Fruit fly (Drosophila melanogaster) whole organism, prepupa: ENCODE data around the gene CG42258.

ENCODE experiments used
- Blimp-1 ChIP-seq: fragments of 200-800 bp; sonication (Bioruptor generic); optimal IDR thresholded peaks from 3 replicates; lab custom pipeline; 2017; ENCODE audit warnings: missing biosample characterization, missing genetic modification characterization, mild to moderate bottlenecking, moderate library complexity, missing genetic modification reagents
- CG10631 ChIP-seq: fragments of 200-800 bp; sonication (Bioruptor generic); optimal IDR thresholded peaks from 2 replicates; lab custom pipeline; 2016; ENCODE audit warnings: missing biosample characterization, missing genetic modification characterization
- CG10669 ChIP-seq: fragments of 200-800 bp; sonication (Bioruptor generic); optimal IDR thresholded peaks from 3 replicates; lab custom pipeline; 2018; ENCODE audit warnings: missing biosample characterization, mild to moderate bottlenecking, missing genetic modification characterization, moderate library complexity
- CG11294 ChIP-seq: fragments of 200-800 bp; sonication (Bioruptor generic); IDR thresholded peaks from 2 replicates; pipeline ENCODE4 v1.3.6; 2022; ENCODE audit warnings: missing biosample characterization, missing genetic modification characterization
- CG15336 ChIP-seq: fragments of 200-800 bp; sonication (Bioruptor generic); IDR thresholded peaks from 2 replicates; pipeline ENCODE4 v1.3.6; 2022; ENCODE audit warnings: missing biosample characterization, missing genetic modification characterization
- CG1621 ChIP-seq: fragments of 200-800 bp; sonication (Bioruptor generic); optimal IDR thresholded peaks from 3 replicates; lab custom pipeline; 2018; ENCODE audit warnings: missing biosample characterization, mild to moderate bottlenecking, missing genetic modification characterization
- CG16779 ChIP-seq: fragments of 200-800 bp; sonication (Bioruptor generic); optimal IDR thresholded peaks from 3 replicates; lab custom pipeline; 2017; ENCODE audit warnings: missing biosample characterization, mild to moderate bottlenecking, missing genetic modification characterization
- CG3032 ChIP-seq: fragments of 200-800 bp; optimal IDR thresholded peaks from 2 replicates; lab custom pipeline; 2019; ENCODE audit warnings: missing biosample characterization, mild to moderate bottlenecking, missing genetic modification characterization, moderate library complexity
- CG31627 ChIP-seq: fragments of 200-800 bp; sonication (Bioruptor generic); optimal IDR thresholded peaks from 3 replicates; lab custom pipeline; 2016; ENCODE audit warnings: missing biosample characterization, missing genetic modification characterization
- CG32006 ChIP-seq: fragments of 200-800 bp; sonication (Bioruptor generic); optimal IDR thresholded peaks from 3 replicates; lab custom pipeline; 2017; ENCODE audit warnings: missing biosample characterization, mild to moderate bottlenecking, missing genetic modification characterization
- CG4318 ChIP-seq: fragments of 200-800 bp; sonication (Bioruptor generic); optimal IDR thresholded peaks from 3 replicates; lab custom pipeline; 2017; ENCODE audit warnings: missing biosample characterization, mild to moderate bottlenecking, missing genetic modification characterization
- CG6163 ChIP-seq: fragments of 200-800 bp; sonication (Bioruptor generic); IDR thresholded peaks from 3 replicates; pipeline ENCODE4 v1.3.6; 2022; ENCODE audit warnings: missing biosample characterization, missing genetic modification characterization
- CG6276 ChIP-seq: fragments of 200-800 bp; sonication (Bioruptor generic); optimal IDR thresholded peaks from 2 replicates; lab custom pipeline; 2017; ENCODE audit warnings: missing biosample characterization, mild to moderate bottlenecking, missing genetic modification characterization
- CG6792 ChIP-seq: fragments of 200-800 bp; sonication (Bioruptor generic); optimal IDR thresholded peaks from 3 replicates; lab custom pipeline; 2016; ENCODE audit warnings: missing biosample characterization, missing genetic modification characterization
- CG6808 ChIP-seq: fragments of 200-800 bp; sonication (Bioruptor generic); optimal IDR thresholded peaks from 3 replicates; lab custom pipeline; 2017; ENCODE audit warnings: missing biosample characterization, missing genetic modification characterization, mild to moderate bottlenecking, moderate library complexity, missing genetic modification reagents
- CG6854 ChIP-seq: fragments of 200-800 bp; sonication (Bioruptor generic); optimal IDR thresholded peaks from 2 replicates; lab custom pipeline; 2017; ENCODE audit warnings: missing biosample characterization, mild to moderate bottlenecking, missing genetic modification characterization
- CG7368 ChIP-seq: fragments of 200-800 bp; sonication (Bioruptor generic); optimal IDR thresholded peaks from 3 replicates; lab custom pipeline; 2016; ENCODE audit warnings: missing biosample characterization, missing genetic modification characterization
- CG8119 ChIP-seq: fragments of 200-800 bp; sonication (Bioruptor generic); IDR thresholded peaks from 3 replicates; pipeline ENCODE4 v1.3.6; 2022; ENCODE audit warnings: missing biosample characterization, missing genetic modification characterization
- CG8319 ChIP-seq: fragments of 200-800 bp; sonication (Bioruptor generic); optimal IDR thresholded peaks from 3 replicates; lab custom pipeline; 2016; ENCODE audit warnings: missing biosample characterization, missing genetic modification characterization
- CG8632 ChIP-seq: fragments of 200-800 bp; sonication (Bioruptor generic); optimal IDR thresholded peaks from 3 replicates; lab custom pipeline; 2016; ENCODE audit warnings: missing biosample characterization, missing genetic modification characterization
- Eip75B ChIP-seq: fragments of 200-800 bp; sonication (Bioruptor generic); optimal IDR thresholded peaks from 3 replicates; lab custom pipeline; 2016; ENCODE audit warnings: missing biosample characterization, missing genetic modification characterization
- Eip78C ChIP-seq: fragments of 200-800 bp; sonication (Bioruptor generic); peaks from one replicate; lab custom pipeline; 2016; ENCODE audit warnings: missing biosample characterization, missing genetic modification characterization
- Eip93F ChIP-seq: fragments of 200-800 bp; sonication (Bioruptor generic); optimal IDR thresholded peaks from 2 replicates; lab custom pipeline; 2016; ENCODE audit warnings: missing biosample characterization, mild to moderate bottlenecking, missing genetic modification characterization
- Ets21C ChIP-seq: fragments of 200-800 bp; sonication (Bioruptor generic); optimal IDR thresholded peaks from 3 replicates; lab custom pipeline; 2016; ENCODE audit warnings: missing biosample characterization, missing genetic modification characterization
- Gug ChIP-seq: fragments of 200-800 bp; sonication (Bioruptor generic); IDR thresholded peaks from 2 replicates; pipeline ENCODE4 v1.3.6; 2022; ENCODE audit warnings: missing biosample characterization, missing genetic modification characterization
- Hr38 ChIP-seq: sonication (Bioruptor generic); optimal IDR thresholded peaks from 2 replicates; lab custom pipeline; 2016; ENCODE audit warnings: missing biosample characterization, missing genetic modification characterization
- Hr39 ChIP-seq: fragments of 200-800 bp; sonication (Bioruptor generic); optimal IDR thresholded peaks from 2 replicates; lab custom pipeline; 2016; ENCODE audit warnings: missing biosample characterization, missing genetic modification characterization
- Hr4 ChIP-seq: fragments of 200-800 bp; sonication (Bioruptor generic); optimal IDR thresholded peaks from 3 replicates; lab custom pipeline; 2016; ENCODE audit warnings: missing biosample characterization, missing genetic modification characterization
- Lpt ChIP-seq: fragments of 200-800 bp; sonication (Bioruptor generic); optimal IDR thresholded peaks from 3 replicates; lab custom pipeline; 2016; ENCODE audit warnings: missing biosample characterization, missing genetic modification characterization
- Met ChIP-seq: fragments of 200-800 bp; sonication (Bioruptor generic); optimal IDR thresholded peaks from 3 replicates; lab custom pipeline; 2016; ENCODE audit warnings: missing biosample characterization, missing genetic modification characterization
- OdsH ChIP-seq: fragments of 200-800 bp; sonication (Bioruptor generic); optimal IDR thresholded peaks from 3 replicates; lab custom pipeline; 2016; ENCODE audit warnings: missing biosample characterization, missing genetic modification characterization
- Smox ChIP-seq: fragments of 200-800 bp; sonication (Bioruptor generic); optimal IDR thresholded peaks from 3 replicates; lab custom pipeline; 2016; ENCODE audit warnings: missing biosample characterization, missing genetic modification characterization
- Sox102F ChIP-seq: fragments of 200-800 bp; sonication (Bioruptor generic); optimal IDR thresholded peaks from 2 replicates; lab custom pipeline; 2016; ENCODE audit warnings: missing biosample characterization, mild to moderate bottlenecking, missing genetic modification characterization
- Sox14 ChIP-seq: fragments of 200-800 bp; sonication (Bioruptor generic); optimal IDR thresholded peaks from 3 replicates; lab custom pipeline; 2016; ENCODE audit warnings: missing biosample characterization, missing genetic modification characterization
- achi ChIP-seq: fragments of 200-800 bp; sonication (Bioruptor generic); optimal IDR thresholded peaks from 3 replicates; lab custom pipeline; 2016; ENCODE audit warnings: missing biosample characterization, missing genetic modification characterization
- acj6 ChIP-seq: fragments of 200-800 bp; sonication (Bioruptor generic); optimal IDR thresholded peaks from 3 replicates; lab custom pipeline; 2016; ENCODE audit warnings: missing biosample characterization, missing genetic modification characterization
- cyc ChIP-seq: fragments of 200-800 bp; sonication (Bioruptor generic); optimal IDR thresholded peaks from 3 replicates; lab custom pipeline; 2016; ENCODE audit warnings: missing biosample characterization, missing genetic modification characterization
- esn ChIP-seq: fragments of 200-800 bp; sonication (Bioruptor generic); optimal IDR thresholded peaks from 2 replicates; lab custom pipeline; 2016; ENCODE audit warnings: missing biosample characterization, mild to moderate bottlenecking, missing genetic modification characterization, moderate library complexity
- fd85E ChIP-seq: fragments of 200-800 bp; sonication (Bioruptor generic); optimal IDR thresholded peaks from 3 replicates; lab custom pipeline; 2016; ENCODE audit warnings: missing biosample characterization, missing genetic modification characterization
- lz ChIP-seq: fragments of 200-800 bp; sonication (Bioruptor generic); optimal IDR thresholded peaks from 3 replicates; lab custom pipeline; 2016; ENCODE audit warnings: missing biosample characterization, missing genetic modification characterization
- net ChIP-seq: fragments of 200-800 bp; sonication (Bioruptor generic); optimal IDR thresholded peaks from 3 replicates; lab custom pipeline; 2016; ENCODE audit warnings: missing biosample characterization, missing genetic modification characterization
- pdm3 ChIP-seq: fragments of 200-800 bp; sonication (Bioruptor generic); optimal IDR thresholded peaks from 3 replicates; lab custom pipeline; 2016; ENCODE audit warnings: missing biosample characterization, missing genetic modification characterization
- salr ChIP-seq, 2 experiments: fragments of 200-800 bp; sonication (Bioruptor generic); optimal IDR thresholded peaks; 3 replicates each; lab custom pipeline; 2016 to 2018; ENCODE audit warnings: missing biosample characterization in 2 of 2, missing genetic modification characterization in 2 of 2, mild to moderate bottlenecking in 1 of 2
- spab ChIP-seq: fragments of 200-800 bp; sonication (Bioruptor generic); optimal IDR thresholded peaks from 2 replicates; lab custom pipeline; 2017; ENCODE audit warnings: missing biosample characterization, mild to moderate bottlenecking, missing genetic modification characterization, missing genetic modification reagents
- ss ChIP-seq, 2 experiments: fragments of 200-800 bp; sonication (Bioruptor generic); optimal IDR thresholded peaks; 2 replicates in 1 of 2; 3 replicates in 1 of 2; lab custom pipeline; 2017 to 2018; ENCODE audit warnings: mild to moderate bottlenecking in 2 of 2, missing biosample characterization in 2 of 2, missing genetic modification characterization in 2 of 2, moderate library complexity in 1 of 2
- vri ChIP-seq: fragments of 200-800 bp; sonication (Bioruptor generic); optimal IDR thresholded peaks from 3 replicates; lab custom pipeline; 2016; ENCODE audit warnings: missing biosample characterization, mild to moderate bottlenecking, missing genetic modification characterization

The CG42258 gene

dm6 chrX:12507589-12507988 is 44.3 kb downstream of the CG42258 start (continued):
- TF ChIP-seq CG31627 (GFP tag; lab: Kevin White, UChicago): peak; percentile 42
- TF ChIP-seq Gug (GFP tag; lab: Robert Waterston, UW): peak; percentile 62
- peak; percentile 62 for TF ChIP-seq CG32006 (GFP tag; lab: Kevin White, UChicago)
- TF ChIP-seq Sox14: peak; percentile 45
- TF ChIP-seq Lpt: peak; percentile 15
- peak; percentile 38 for TF ChIP-seq net (GFP tag; lab: Kevin White, UChicago)
- TF ChIP-seq esn (GFP tag; lab: Kevin White, UChicago): peak; percentile 71
- TF ChIP-seq Hr39 (GFP tag; lab: Kevin White, UChicago): peak; percentile 29
- no peak for TF ChIP-seq fd85E (GFP tag; lab: Kevin White, UChicago)
- peak; percentile 75 for TF ChIP-seq acj6 (GFP tag; lab: Kevin White, UChicago)
- TF ChIP-seq Eip75B: peak; percentile 58
- TF ChIP-seq CG6854: no peak
- peak in 1 of 2 experiments; percentile 3 for TF ChIP-seq salr (GFP tag; optimal IDR thresholded peaks at IDR 0.05; lab: Kevin White, UChicago)
- TF ChIP-seq CG6163 (GFP tag; lab: Robert Waterston, UW): peak; percentile 78
- TF ChIP-seq Eip93F (GFP tag; lab: Kevin White, UChicago): no peak
- peak; percentile 64 for TF ChIP-seq achi (GFP tag; lab: Kevin White, UChicago)

DNA sequence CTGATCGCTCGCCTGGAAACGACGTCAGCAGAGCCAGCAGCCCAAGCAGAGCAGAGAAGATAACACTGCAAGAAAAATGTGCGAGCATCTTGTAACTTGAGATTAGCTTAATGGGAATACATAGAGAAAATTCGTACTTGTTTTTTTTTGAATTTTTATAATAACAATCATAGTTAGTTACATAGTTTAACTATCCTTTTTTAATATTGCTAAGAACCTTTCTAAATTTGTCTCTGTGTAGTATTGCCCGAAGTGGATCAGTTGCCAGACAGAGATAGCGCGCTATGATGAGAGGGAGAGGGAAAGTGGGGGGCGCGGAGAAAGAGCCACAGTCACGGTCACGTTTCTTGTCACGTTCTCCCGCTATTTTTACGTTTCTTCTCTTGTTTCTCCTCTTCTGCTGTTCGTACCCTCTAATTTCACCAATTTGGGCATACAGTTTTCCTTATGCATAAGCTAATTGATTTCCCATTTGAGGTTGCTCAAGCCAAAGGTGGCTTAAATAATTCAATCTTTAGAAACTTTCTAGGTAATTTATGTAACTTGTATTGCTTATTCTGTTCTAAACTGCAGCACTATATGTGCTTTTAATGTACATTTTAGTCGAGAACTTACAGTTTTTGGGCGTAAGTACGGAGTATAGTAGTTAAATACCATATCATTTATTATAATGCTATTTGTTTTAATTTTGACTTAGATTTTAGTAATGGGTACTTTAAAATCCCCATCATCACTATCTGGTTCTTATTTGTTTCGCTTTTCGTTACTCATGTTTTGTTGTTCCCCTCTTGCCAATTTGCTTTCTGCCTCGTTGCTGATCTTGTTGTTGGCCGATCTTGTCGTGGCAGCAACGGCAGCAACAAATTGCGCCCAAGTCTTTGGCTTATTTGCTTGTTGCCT is 47.7 kb downstream of the CG42258 start:
- TF ChIP-seq lz (GFP tag; lab: Kevin White, UChicago) (peak; percentile 94), CG6808 (peak; percentile 82), Hr38 (GFP tag; lab: Kevin White, UChicago) (no peak), CG11294 (GFP tag; lab: Robert Waterston, UW) (peak; percentile 80), CG6792 (GFP tag; lab: Kevin White, UChicago) (peak; percentile 92), CG1621 (tag; lab: Kevin White, UChicago) (peak; percentile 82), Hr4 (GFP tag; lab: Kevin White, UChicago) (peak; percentile 80), pdm3 (peak; percentile 91), CG10669 (GFP tag; lab: Kevin White, UChicago) (peak; percentile 80), Ets21C (GFP tag; lab: Kevin White, UChicago) (peak; percentile 86), Hr39 (GFP tag; lab: Kevin White, UChicago) (peak; percentile 94), cyc (GFP tag; lab: Kevin White, UChicago) (peak; percentile 94), CG8632 (GFP tag; lab: Kevin White, UChicago) (peak; percentile 89), Smox (peak; percentile 93), ss (GFP tag; optimal IDR thresholded peaks at IDR 0.05; lab: Kevin White, UChicago) (peak; percentile 83 to 88), Sox102F (GFP tag; lab: Kevin White, UChicago) (peak; percentile 91), CG15336 (GFP tag; lab: Robert Waterston, UW) (peak; percentile 86), CG32006 (GFP tag; lab: Kevin White, UChicago) (peak; percentile 86), Gug (GFP tag; lab: Robert Waterston, UW) (peak; percentile 88), Sox14 (peak; percentile 94), acj6 (GFP tag; lab: Kevin White, UChicago) (peak; percentile 94), CG3032 (tag; lab: Kevin White, UChicago) (peak; percentile 78), CG8119 (peak; percentile 89), CG8319 (GFP tag; lab: Kevin White, UChicago) (peak; percentile 86), CG6854 (peak; percentile 86), salr (GFP tag; optimal IDR thresholded peaks at IDR 0.05; lab: Kevin White, UChicago) (peak; percentile 80 to 83), Eip78C (peak; percentile 97), Blimp-1 (GFP tag; lab: Kevin White, UChicago) (peak; percentile 77), CG6276 (peak; percentile 79), vri (GFP tag; lab: Kevin White, UChicago) (peak; percentile 90), spab (GFP tag; lab: Kevin White, UChicago) (peak; percentile 77), Met (peak; percentile 95), CG4318 (GFP tag; lab: Kevin White, UChicago) (peak; percentile 69), CG7368 (GFP tag; lab: Kevin White, UChicago) (peak; percentile 81), net (GFP tag; lab: Kevin White, UChicago) (peak; percentile 87), OdsH (GFP tag; lab: Kevin White, UChicago) (peak; percentile 92), fd85E (GFP tag; lab: Kevin White, UChicago) (peak; percentile 70), esn (GFP tag; lab: Kevin White, UChicago) (peak; percentile 96), CG16779 (tag; lab: Kevin White, UChicago) (peak; percentile 74), achi (GFP tag; lab: Kevin White, UChicago) (peak; percentile 91), Eip93F (GFP tag; lab: Kevin White, UChicago) (peak; percentile 72), CG10631 (GFP tag; lab: Kevin White, UChicago) (peak; percentile 93)
